Fruit fly (Drosophila melanogaster) whole organism, embryonic: ENCODE measurements around the gene CG17190.

Experiments
- Awh ChIP-seq: fragments of 200-800 bp; sonication (Bioruptor generic); IDR thresholded peaks from 2 replicates; pipeline ENCODE4, ENCODE4 v1.3.6; 2022; ENCODE audit warnings: missing biosample characterization, missing genetic modification characterization
- B-H1 ChIP-seq: fragments of 200-800 bp; sonication (Bioruptor generic); IDR thresholded peaks from 3 replicates; pipeline ENCODE4 v1.3.6; 2022; ENCODE audit warnings: missing biosample characterization, missing genetic modification characterization
- CG10979 ChIP-seq: fragments of 200-800 bp; sonication (Bioruptor generic); optimal IDR thresholded peaks from 2 replicates; lab custom pipeline; 2018; ENCODE audit warnings: missing biosample characterization, mild to moderate bottlenecking, missing genetic modification characterization, moderate library complexity
- CG11093 ChIP-seq: fragments of 200-800 bp; sonication (Bioruptor generic); IDR thresholded peaks from 3 replicates; pipeline ENCODE4 v1.3.6; 2022; ENCODE audit warnings: missing biosample characterization, missing genetic modification characterization
- CG11504 ChIP-seq: fragments of 200-800 bp; sonication (Bioruptor generic); optimal IDR thresholded peaks from 3 replicates; lab custom pipeline; 2019; ENCODE audit warnings: missing biosample characterization, mild to moderate bottlenecking, missing genetic modification characterization, moderate library complexity
- CG14050 ChIP-seq: fragments of 200-800 bp; sonication (Bioruptor generic); IDR thresholded peaks from 3 replicates; pipeline ENCODE4 v1.3.6; 2022; ENCODE audit warnings: missing biosample characterization, missing genetic modification characterization
- CG14667 ChIP-seq: fragments of 200-800 bp; sonication (Bioruptor generic); IDR thresholded peaks from 2 replicates; pipeline ENCODE4 v1.3.6; 2022; ENCODE audit warnings: missing biosample characterization, missing genetic modification characterization
- CG16863 ChIP-seq: fragments of 200-800 bp; sonication (Bioruptor generic); optimal IDR thresholded peaks from 3 replicates; lab custom pipeline; 2016; ENCODE audit warnings: missing biosample characterization, missing genetic modification characterization
- CG17385 ChIP-seq: fragments of 200-800 bp; sonication (Bioruptor generic); optimal IDR thresholded peaks from 3 replicates; lab custom pipeline; 2018; ENCODE audit warnings: missing biosample characterization, mild to moderate bottlenecking, missing genetic modification characterization
- CG17568 ChIP-seq: fragments of 200-800 bp; sonication (Bioruptor generic); optimal IDR thresholded peaks from 2 replicates; lab custom pipeline; 2018; ENCODE audit warnings: missing biosample characterization, mild to moderate bottlenecking, missing genetic modification characterization, moderate library complexity
- CG17912 ChIP-seq: fragments of 200-800 bp; sonication (Bioruptor generic); optimal IDR thresholded peaks from 2 replicates; lab custom pipeline; 2018; ENCODE audit warnings: missing biosample characterization, mild to moderate bottlenecking, missing genetic modification characterization
- CG1792 ChIP-seq: fragments of 200-800 bp; sonication (Bioruptor generic); optimal IDR thresholded peaks from 2 replicates; lab custom pipeline; 2016; ENCODE audit warnings: missing biosample characterization, missing genetic modification characterization
- CG18476 ChIP-seq: fragments of 200-800 bp; sonication (Bioruptor generic); optimal IDR thresholded peaks from 2 replicates; lab custom pipeline; 2016; ENCODE audit warnings: missing biosample characterization, mild to moderate bottlenecking, missing genetic modification characterization
- CG2120 ChIP-seq: fragments of 200-800 bp; sonication (Bioruptor generic); optimal IDR thresholded peaks from 3 replicates; lab custom pipeline; 2016; ENCODE audit warnings: missing biosample characterization, missing genetic modification characterization
- CG2712 ChIP-seq: fragments of 200-800 bp; optimal IDR thresholded peaks from 3 replicates; lab custom pipeline; 2019; ENCODE audit warnings: missing biosample characterization, mild to moderate bottlenecking, missing genetic modification characterization, moderate library complexity
- CG3163 ChIP-seq: fragments of 200-800 bp; sonication (Bioruptor generic); optimal IDR thresholded peaks from 3 replicates; lab custom pipeline; 2016; ENCODE audit warnings: missing biosample characterization, missing genetic modification characterization
- CG7271 ChIP-seq: fragments of 200-800 bp; sonication (Bioruptor generic); optimal IDR thresholded peaks from 2 replicates; lab custom pipeline; 2018; ENCODE audit warnings: missing biosample characterization, mild to moderate bottlenecking, missing genetic modification characterization, moderate library complexity
- CG8478 ChIP-seq: fragments of >200 bp; optimal IDR thresholded peaks from 2 replicates; lab custom pipeline; 2018
- CG8924 ChIP-seq: fragments of 200-800 bp; optimal IDR thresholded peaks from 3 replicates; lab custom pipeline; 2019; ENCODE audit warnings: missing biosample characterization, mild to moderate bottlenecking, missing genetic modification characterization, moderate library complexity
- CG8944 ChIP-seq: fragments of 200-800 bp; sonication (Bioruptor generic); optimal IDR thresholded peaks from 3 replicates; lab custom pipeline; 2016; ENCODE audit warnings: missing biosample characterization, missing genetic modification characterization
- CG9609 ChIP-seq: fragments of 200-800 bp; sonication (Bioruptor generic); optimal IDR thresholded peaks from 3 replicates; lab custom pipeline; 2016; ENCODE audit warnings: missing biosample characterization, missing genetic modification characterization
- CG9727 ChIP-seq: fragments of 200-800 bp; sonication (Bioruptor generic); optimal IDR thresholded peaks from 3 replicates; lab custom pipeline; 2017; ENCODE audit warnings: missing biosample characterization, mild to moderate bottlenecking, missing genetic modification characterization
- CG9797 ChIP-seq: fragments of 200-800 bp; sonication (Bioruptor generic); optimal IDR thresholded peaks from 3 replicates; lab custom pipeline; 2018; ENCODE audit warnings: missing biosample characterization, mild to moderate bottlenecking, missing genetic modification characterization
- ERR ChIP-seq: fragments of 200-800 bp; sonication (Bioruptor generic); optimal IDR thresholded peaks from 2 replicates; lab custom pipeline; 2016; ENCODE audit warnings: missing biosample characterization, missing genetic modification characterization
- Fer2 ChIP-seq: fragments of 200-800 bp; sonication (Bioruptor generic); optimal IDR thresholded peaks from 2 replicates; lab custom pipeline; 2018; ENCODE audit warnings: missing biosample characterization, mild to moderate bottlenecking, missing genetic modification characterization, moderate library complexity
- Jarid2 ChIP-seq: fragments of 200-800 bp; sonication (Bioruptor generic); optimal IDR thresholded peaks from 3 replicates; lab custom pipeline; 2017; ENCODE audit warnings: mild to moderate bottlenecking, missing biosample characterization, missing genetic modification reagents, missing genetic modification characterization
- Kr ChIP-seq: fragments of 200-800 bp; sonication (Bioruptor generic); optimal IDR thresholded peaks from 2 replicates; lab custom pipeline; 2017; ENCODE audit warnings: missing biosample characterization, mild to moderate bottlenecking, missing genetic modification characterization
- Mad ChIP-seq: fragments of 200-800 bp; sonication (Bioruptor generic); optimal IDR thresholded peaks from 2 replicates; lab custom pipeline; 2016; ENCODE audit warnings: missing biosample characterization, missing genetic modification characterization
- ato ChIP-seq: fragments of 200-800 bp; sonication (Bioruptor generic); IDR thresholded peaks from 2 replicates; pipeline ENCODE4 v1.3.6; 2022; ENCODE audit warnings: missing biosample characterization, missing genetic modification characterization; ENCODE audit not compliant: partially characterized antibody
- bsh ChIP-seq, 2 experiments: fragments of 200-800 bp; sonication (Bioruptor generic); optimal IDR thresholded peaks; 2 replicates each; lab custom pipeline; 2017 to 2018; ENCODE audit warnings: mild to moderate bottlenecking in 2 of 2, missing biosample characterization in 2 of 2, missing genetic modification characterization in 2 of 2, moderate library complexity in 1 of 2
- cato ChIP-seq: fragments of 200-800 bp; sonication (Bioruptor generic); optimal IDR thresholded peaks from 2 replicates; lab custom pipeline; 2016; ENCODE audit warnings: missing biosample characterization, missing genetic modification characterization, borderline replicate concordance
- corto ChIP-seq: fragments of 200-800 bp; sonication (Bioruptor generic); optimal IDR thresholded peaks from 2 replicates; lab custom pipeline; 2016; ENCODE audit warnings: missing biosample characterization, mild to moderate bottlenecking, missing genetic modification characterization, moderate library complexity
- dmrt99B ChIP-seq: fragments of 200-800 bp; sonication (Bioruptor generic); optimal IDR thresholded peaks from 2 replicates; lab custom pipeline; 2018; ENCODE audit warnings: missing biosample characterization, mild to moderate bottlenecking, missing genetic modification characterization, moderate library complexity
- dysf ChIP-seq: fragments of 200-800 bp; sonication (Bioruptor generic); IDR thresholded peaks from 3 replicates; pipeline ENCODE4 v1.3.6; 2022; ENCODE audit warnings: missing biosample characterization, missing genetic modification characterization
- esg ChIP-seq: fragments of 200-800 bp; sonication (Bioruptor generic); conservative IDR thresholded peaks from 2 replicates; pipeline ENCODE4 v1.3.6; 2022; ENCODE audit warnings: missing biosample characterization, missing genetic modification characterization
- gce ChIP-seq: fragments of 200-800 bp; sonication (Bioruptor generic); IDR thresholded peaks from 3 replicates; pipeline ENCODE4 v1.3.6; 2022; ENCODE audit warnings: missing biosample characterization, missing genetic modification characterization
- gcm2 ChIP-seq: fragments of 200-800 bp; sonication (Bioruptor generic); optimal IDR thresholded peaks from 2 replicates; lab custom pipeline; 2016; ENCODE audit warnings: missing biosample characterization, missing genetic modification characterization
- hbn ChIP-seq: fragments of 200-800 bp; sonication (Bioruptor generic); IDR thresholded peaks from 2 replicates; pipeline ENCODE4 v1.3.6; 2022; ENCODE audit warnings: missing biosample characterization, missing genetic modification characterization; ENCODE audit not compliant: partially characterized antibody
- knrl ChIP-seq: fragments of 200-800 bp; sonication (Bioruptor generic); IDR thresholded peaks from 3 replicates; pipeline ENCODE4 v1.3.6; 2022; ENCODE audit warnings: missing biosample characterization, missing genetic modification characterization; ENCODE audit not compliant: partially characterized antibody
- lola ChIP-seq, 3 experiments: fragments of >200 bp in 2 of 3; fragments of 200-800 bp in 1 of 3; sonication (Bioruptor generic) in 1 of 3; optimal IDR thresholded peaks; 2 replicates each; lab custom pipeline; 2017 to 2019; ENCODE audit warnings: missing biosample characterization in 3 of 3, missing genetic modification characterization in 3 of 3, mild to moderate bottlenecking in 1 of 3, moderate library complexity in 1 of 3
- mld ChIP-seq: fragments of 200-800 bp; sonication (Bioruptor generic); IDR thresholded peaks from 3 replicates; pipeline ENCODE4 v1.3.6; 2022; ENCODE audit warnings: missing biosample characterization, missing genetic modification characterization; ENCODE audit not compliant: partially characterized antibody
- odd ChIP-seq: fragments of 200-800 bp; sonication (Bioruptor generic); optimal IDR thresholded peaks from 2 replicates; lab custom pipeline; 2017; ENCODE audit warnings: missing biosample characterization, mild to moderate bottlenecking, missing genetic modification characterization
- rib ChIP-seq: fragments of 200-800 bp; sonication (Bioruptor generic); IDR thresholded peaks from 2 replicates; pipeline ENCODE4 v1.3.6; 2022; ENCODE audit warnings: missing biosample characterization, missing genetic modification characterization
- sim ChIP-seq: fragments of 200-800 bp; sonication (Bioruptor generic); IDR thresholded peaks from 2 replicates; pipeline ENCODE4 v1.3.6; 2022; ENCODE audit warnings: missing biosample characterization, missing genetic modification characterization
- slp2 ChIP-seq: fragments of 200-800 bp; sonication (Bioruptor generic); optimal IDR thresholded peaks from 2 replicates; lab custom pipeline; 2016; ENCODE audit warnings: missing biosample characterization, missing genetic modification characterization
- stwl ChIP-seq: fragments of 200-800 bp; sonication (Bioruptor generic); optimal IDR thresholded peaks from 3 replicates; lab custom pipeline; 2018; ENCODE audit warnings: missing biosample characterization, mild to moderate bottlenecking, missing genetic modification characterization, moderate library complexity
- tup ChIP-seq: fragments of 200-800 bp; sonication (Bioruptor generic); optimal IDR thresholded peaks from 2 replicates; lab custom pipeline; 2016; ENCODE audit warnings: missing biosample characterization, mild to moderate bottlenecking, missing genetic modification characterization, moderate library complexity
- vvl ChIP-seq: fragments of 200-800 bp; sonication (Bioruptor generic); IDR thresholded peaks from 2 replicates; pipeline ENCODE4 v1.3.6; 2022; ENCODE audit warnings: missing biosample characterization, missing genetic modification characterization
- z ChIP-seq: fragments of 200-800 bp; sonication (Bioruptor generic); IDR thresholded peaks from 3 replicates; pipeline ENCODE4 v1.3.6; 2022; ENCODE audit warnings: missing biosample characterization, missing genetic modification characterization

CG17190 gene

dm6 chr3R:20008372-20009051, 4.8 kb downstream of the CG17190 start, which contains the start of the genes Hs6st and MED25 (continued):
- TF ChIP-seq CG1792 (GFP tag; lab: Kevin White, UChicago) = peak; percentile 28
- TF ChIP-seq knrl (GFP tag; lab: Robert Waterston, UW) = peak; percentile 79
- TF ChIP-seq cato (GFP tag; lab: Kevin White, UChicago) = no peak
- TF ChIP-seq corto (GFP tag; lab: Kevin White, UChicago) = no peak
- peak; percentile 37 for TF ChIP-seq CG2712 (tag; lab: Kevin White, UChicago)
- TF ChIP-seq CG14667 (GFP tag; lab: Robert Waterston, UW) = no peak
- TF ChIP-seq CG9609 (GFP tag; lab: Kevin White, UChicago) = no peak
- no peak for TF ChIP-seq gce
- TF ChIP-seq Mad (GFP tag; lab: Kevin White, UChicago) = no peak
- no peak for TF ChIP-seq CG11093 (GFP tag; lab: Robert Waterston, UW)
- no peak for TF ChIP-seq Kr (GFP tag; lab: Kevin White, UChicago)
- 0 out of 3 replicates have a peak, but pooled peaks have one; percentile 29 for TF ChIP-seq dysf
- TF ChIP-seq ERR (GFP tag; lab: Kevin White, UChicago) = no peak
- no peak for TF ChIP-seq CG3163 (GFP tag; lab: Kevin White, UChicago)
- no peak for TF ChIP-seq CG2120
- TF ChIP-seq gcm2 = no peak
- TF ChIP-seq lola (GFP tag; optimal IDR thresholded peaks at IDR 0.05; lab: Kevin White, UChicago) = no peak
- TF ChIP-seq esg (GFP tag; lab: Robert Waterston, UW) = no peak
- no peak for TF ChIP-seq CG17568 (GFP tag; lab: Kevin White, UChicago)
- TF ChIP-seq Awh (GFP tag; lab: Robert Waterston, UW) = 0 out of 2 replicates have a peak, but pooled peaks have one; percentile 13
- no peak for TF ChIP-seq B-H1
- TF ChIP-seq CG7271 = no peak
- TF ChIP-seq Jarid2 (GFP tag; lab: Kevin White, UChicago) = peak; percentile 99
- TF ChIP-seq CG9797 (GFP tag; lab: Kevin White, UChicago) = peak; percentile 52
- peak; percentile 61 for TF ChIP-seq CG10979 (tag; lab: Kevin White, UChicago)
- TF ChIP-seq slp2 (GFP tag; lab: Kevin White, UChicago) = no peak
- no peak for TF ChIP-seq z (GFP tag; lab: Robert Waterston, UW)
- peak; percentile 52; the same call in 2 of the 3 replicates for TF ChIP-seq CG14050 (GFP tag; lab: Robert Waterston, UW)
- no peak for TF ChIP-seq bsh (GFP tag; optimal IDR thresholded peaks at IDR 0.05; lab: Kevin White, UChicago)
- peak; percentile 18; the same call in 1 of the 2 replicates for TF ChIP-seq rib (GFP tag; lab: Robert Waterston, UW)
- TF ChIP-seq CG8924 (tag; lab: Kevin White, UChicago) = peak; percentile 63
- 0 out of 2 replicates have a peak, but pooled peaks have one; percentile 24 for TF ChIP-seq sim (GFP tag; lab: Robert Waterston, UW)
- TF ChIP-seq dmrt99B = no peak
- TF ChIP-seq CG11504 (tag; lab: Kevin White, UChicago) = peak; percentile 51
- TF ChIP-seq CG18476 (GFP tag; lab: Kevin White, UChicago) = peak; percentile 37
- no peak for TF ChIP-seq odd (GFP tag; lab: Kevin White, UChicago)
- TF ChIP-seq stwl = peak; percentile 60
- peak; percentile 16 for TF ChIP-seq CG8944 (GFP tag; lab: Kevin White, UChicago)
- TF ChIP-seq CG9727 (GFP tag; lab: Kevin White, UChicago) = peak; percentile 54
- TF ChIP-seq tup (GFP tag; lab: Kevin White, UChicago) = no peak
- TF ChIP-seq vvl (GFP tag; lab: Robert Waterston, UW) = peak; percentile 40
- TF ChIP-seq CG8478 (lab: Kevin White, UChicago) = no peak
- peak; percentile 50; the same call in 1 of the 3 replicates for TF ChIP-seq mld
- peak; percentile 56 for TF ChIP-seq Fer2 (tag; lab: Kevin White, UChicago)
- TF ChIP-seq ato (GFP tag; lab: Robert Waterston, UW) = 0 out of 2 replicates have a peak, but pooled peaks have one; percentile 40
- TF ChIP-seq CG16863 = no peak
- TF ChIP-seq CG17912 = no peak
- TF ChIP-seq hbn (GFP tag; lab: Robert Waterston, UW) = peak; percentile 57
- TF ChIP-seq CG17385 (GFP tag; lab: Kevin White, UChicago) = peak; percentile 12
